Fruit fly (Drosophila melanogaster) whole organism, prepupa: ENCODE results near the gene CG31549.

Experiments
- CG10631 ChIP-seq: fragments of 200-800 bp; sonication (Bioruptor generic); optimal IDR thresholded peaks from 2 replicates; lab custom pipeline; 2016; ENCODE audit warnings: missing biosample characterization, missing genetic modification characterization
- CG3032 ChIP-seq: fragments of 200-800 bp; optimal IDR thresholded peaks from 2 replicates; lab custom pipeline; 2019; ENCODE audit warnings: missing biosample characterization, mild to moderate bottlenecking, missing genetic modification characterization, moderate library complexity
- CG34406 ChIP-seq: fragments of 200-800 bp; sonication (Bioruptor generic); optimal IDR thresholded peaks from 3 replicates; lab custom pipeline; 2016; ENCODE audit warnings: missing biosample characterization, missing genetic modification characterization
- CG6163 ChIP-seq: fragments of 200-800 bp; sonication (Bioruptor generic); IDR thresholded peaks from 3 replicates; pipeline ENCODE4 v1.3.6; 2022; ENCODE audit warnings: missing biosample characterization, missing genetic modification characterization
- CG6276 ChIP-seq: fragments of 200-800 bp; sonication (Bioruptor generic); optimal IDR thresholded peaks from 2 replicates; lab custom pipeline; 2017; ENCODE audit warnings: missing biosample characterization, mild to moderate bottlenecking, missing genetic modification characterization
- CG6792 ChIP-seq: fragments of 200-800 bp; sonication (Bioruptor generic); optimal IDR thresholded peaks from 3 replicates; lab custom pipeline; 2016; ENCODE audit warnings: missing biosample characterization, missing genetic modification characterization
- CG6808 ChIP-seq: fragments of 200-800 bp; sonication (Bioruptor generic); optimal IDR thresholded peaks from 3 replicates; lab custom pipeline; 2017; ENCODE audit warnings: missing biosample characterization, missing genetic modification characterization, mild to moderate bottlenecking, moderate library complexity, missing genetic modification reagents
- CG7368 ChIP-seq: fragments of 200-800 bp; sonication (Bioruptor generic); optimal IDR thresholded peaks from 3 replicates; lab custom pipeline; 2016; ENCODE audit warnings: missing biosample characterization, missing genetic modification characterization
- CG9139 ChIP-seq: fragments of 200-800 bp; sonication (Bioruptor generic); optimal IDR thresholded peaks from 3 replicates; lab custom pipeline; 2017; ENCODE audit warnings: missing biosample characterization, mild to moderate bottlenecking, missing genetic modification characterization
- Eip78C ChIP-seq: fragments of 200-800 bp; sonication (Bioruptor generic); peaks from one replicate; lab custom pipeline; 2016; ENCODE audit warnings: missing biosample characterization, missing genetic modification characterization
- Ets21C ChIP-seq: fragments of 200-800 bp; sonication (Bioruptor generic); optimal IDR thresholded peaks from 3 replicates; lab custom pipeline; 2016; ENCODE audit warnings: missing biosample characterization, missing genetic modification characterization
- Hr4 ChIP-seq: fragments of 200-800 bp; sonication (Bioruptor generic); optimal IDR thresholded peaks from 3 replicates; lab custom pipeline; 2016; ENCODE audit warnings: missing biosample characterization, missing genetic modification characterization
- Sox14 ChIP-seq: fragments of 200-800 bp; sonication (Bioruptor generic); optimal IDR thresholded peaks from 3 replicates; lab custom pipeline; 2016; ENCODE audit warnings: missing biosample characterization, missing genetic modification characterization
- dsx ChIP-seq: fragments of 200-800 bp; optimal IDR thresholded peaks from 3 replicates; lab custom pipeline; 2019; ENCODE audit warnings: missing biosample characterization, mild to moderate bottlenecking, missing genetic modification characterization, moderate library complexity; ENCODE audit not compliant: poor library complexity, severe bottlenecking
- fd59A ChIP-seq: fragments of 200-800 bp; sonication (Bioruptor generic); optimal IDR thresholded peaks from 2 replicates; lab custom pipeline; 2017; ENCODE audit warnings: missing biosample characterization, mild to moderate bottlenecking, missing genetic modification characterization, missing genetic modification reagents
- lz ChIP-seq: fragments of 200-800 bp; sonication (Bioruptor generic); optimal IDR thresholded peaks from 3 replicates; lab custom pipeline; 2016; ENCODE audit warnings: missing biosample characterization, missing genetic modification characterization
- net ChIP-seq: fragments of 200-800 bp; sonication (Bioruptor generic); optimal IDR thresholded peaks from 3 replicates; lab custom pipeline; 2016; ENCODE audit warnings: missing biosample characterization, missing genetic modification characterization
- ss ChIP-seq, 2 experiments: fragments of 200-800 bp; sonication (Bioruptor generic); optimal IDR thresholded peaks; 2 replicates in 1 of 2; 3 replicates in 1 of 2; lab custom pipeline; 2017 to 2018; ENCODE audit warnings: mild to moderate bottlenecking in 2 of 2, missing biosample characterization in 2 of 2, missing genetic modification characterization in 2 of 2, moderate library complexity in 1 of 2

Gene CG31549

DNA sequence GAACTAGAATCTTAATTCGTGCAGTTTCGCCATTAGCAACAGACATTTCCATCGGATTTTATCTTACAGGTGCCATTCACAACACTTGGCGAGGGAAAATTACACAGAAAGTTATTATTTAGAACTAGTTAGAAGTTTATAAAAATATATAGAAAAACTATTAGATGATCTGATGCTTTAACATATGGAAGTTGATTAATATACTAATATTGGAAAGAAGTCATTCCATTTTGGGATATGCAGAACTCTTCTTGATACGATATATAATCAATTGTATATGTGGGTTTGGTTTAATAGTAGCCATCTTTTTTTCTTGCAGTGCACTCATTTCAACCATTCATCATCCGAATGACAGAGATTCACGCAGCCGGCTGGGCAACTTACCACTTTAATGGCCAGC lies 50.2 kb downstream of the CG31549 start (continued):
- TF ChIP-seq dsx (GFP tag; lab: Kevin White, UChicago) (no peak), fd59A (no peak), CG6276 (GFP tag; lab: Kevin White, UChicago) (no peak), ss (GFP tag; optimal IDR thresholded peaks at IDR 0.05; lab: Kevin White, UChicago) (no peak), Sox14 (no peak), lz (no peak), CG10631 (GFP tag; lab: Kevin White, UChicago) (no peak), CG3032 (no peak), CG7368 (no peak), CG9139 (no peak), CG34406 (GFP tag; lab: Kevin White, UChicago) (no peak), Ets21C (no peak), net (GFP tag; lab: Kevin White, UChicago) (no peak), Hr4 (peak; percentile 47), CG6792 (GFP tag; lab: Kevin White, UChicago) (no peak), CG6808 (GFP tag; lab: Kevin White, UChicago) (no peak), Eip78C (peak; percentile 52), CG6163 (no peak)
